Fruit fly (Drosophila melanogaster): Measurements from ENCODE around the gene ssp2.

DNA sequence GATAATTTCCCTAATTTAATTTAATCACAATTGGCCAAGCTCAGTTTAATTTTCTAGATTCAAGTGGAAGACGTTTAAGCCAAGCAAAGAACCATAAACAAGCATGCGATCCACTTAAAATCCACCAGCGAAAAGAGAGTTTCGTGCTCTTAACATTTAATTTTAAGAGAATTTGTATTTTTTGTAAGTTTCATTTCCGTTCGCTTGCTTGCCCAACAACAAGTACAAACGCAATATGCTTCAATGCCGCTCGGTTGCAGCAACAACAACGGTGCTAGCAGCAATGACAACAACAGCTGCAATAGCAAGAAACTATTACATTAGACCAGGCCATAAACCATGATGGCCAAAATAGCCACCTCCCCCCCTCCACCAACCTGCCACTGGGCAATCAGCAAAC is 30.1 kb upstream of the ssp2 start:
- TF ChIP-seq fru (optimal IDR thresholded peaks at IDR 0.05) = no peak
- TF ChIP-seq nom (GFP tag; optimal IDR thresholded peaks at IDR 0.05) = peak; percentile 39
- TF ChIP-seq CG11695 (GFP tag; IDR thresholded peaks at IDR 0.05) = no peak
- TF ChIP-seq Sry-δ (GFP tag; optimal IDR thresholded peaks at IDR 0.05) = no peak
- no peak for TF ChIP-seq CG12104 (GFP tag; optimal IDR thresholded peaks at IDR 0.05)
- no peak for TF ChIP-seq Optix (GFP tag; IDR thresholded peaks at IDR 0.05)
- no peak for TF ChIP-seq Dfd (GFP tag; optimal IDR thresholded peaks at IDR 0.05)
- TF ChIP-seq az2 (GFP tag; optimal IDR thresholded peaks at IDR 0.05) = no peak
- no peak for TF ChIP-seq CG1647 (GFP tag; optimal IDR thresholded peaks at IDR 0.05)
- no peak for TF ChIP-seq nmo (GFP tag; optimal IDR thresholded peaks at IDR 0.05)
